Fruit fly (Drosophila melanogaster) whole organism, embryonic: ENCODE data around the gene Svil.

Experiments
- Aef1 ChIP-seq: fragments of 200-800 bp; sonication (Bioruptor generic); IDR thresholded peaks from 3 replicates; pipeline ENCODE4 v1.3.6; 2022; ENCODE audit warnings: missing biosample characterization, missing genetic modification characterization
- Asciz ChIP-seq: fragments of 200-800 bp; sonication (Bioruptor generic); optimal IDR thresholded peaks from 2 replicates; lab custom pipeline; 2017; ENCODE audit warnings: missing biosample characterization, mild to moderate bottlenecking, missing genetic modification characterization, missing genetic modification reagents
- Bteb2 ChIP-seq: fragments of 200-800 bp; sonication (Bioruptor generic); optimal IDR thresholded peaks from 2 replicates; lab custom pipeline; 2016; ENCODE audit warnings: missing biosample characterization, missing genetic modification characterization
- CG10543 ChIP-seq: fragments of 200-800 bp; sonication (Bioruptor generic); optimal IDR thresholded peaks from 3 replicates; lab custom pipeline; 2017; ENCODE audit warnings: missing biosample characterization, mild to moderate bottlenecking, missing genetic modification characterization, moderate library complexity
- CG11247 ChIP-seq: fragments of 200-800 bp; sonication (Bioruptor generic); IDR thresholded peaks from 2 replicates; pipeline ENCODE4 v1.3.6; 2022; ENCODE audit warnings: missing biosample characterization, missing genetic modification characterization
- CG11695 ChIP-seq: fragments of 200-800 bp; sonication (Bioruptor generic); IDR thresholded peaks from 3 replicates; pipeline ENCODE4 v1.3.6; 2022; ENCODE audit warnings: missing biosample characterization, missing genetic modification characterization
- CG12744 ChIP-seq: fragments of 200-800 bp; sonication (Bioruptor generic); optimal IDR thresholded peaks from 2 replicates; lab custom pipeline; 2016; ENCODE audit warnings: missing biosample characterization, missing genetic modification characterization
- CG13894 ChIP-seq: fragments of 200-800 bp; sonication (Bioruptor generic); optimal IDR thresholded peaks from 3 replicates; lab custom pipeline; 2018; ENCODE audit warnings: missing biosample characterization, mild to moderate bottlenecking, missing genetic modification characterization, moderate library complexity
- CG14050 ChIP-seq: fragments of 200-800 bp; sonication (Bioruptor generic); IDR thresholded peaks from 3 replicates; pipeline ENCODE4 v1.3.6; 2022; ENCODE audit warnings: missing biosample characterization, missing genetic modification characterization
- CG14667 ChIP-seq: fragments of 200-800 bp; sonication (Bioruptor generic); IDR thresholded peaks from 2 replicates; pipeline ENCODE4 v1.3.6; 2022; ENCODE audit warnings: missing biosample characterization, missing genetic modification characterization
- CG15601 ChIP-seq: fragments of 200-800 bp; sonication (Bioruptor generic); optimal IDR thresholded peaks from 3 replicates; lab custom pipeline; 2019; ENCODE audit warnings: missing biosample characterization, mild to moderate bottlenecking, missing genetic modification characterization, moderate library complexity
- CG17361 ChIP-seq: fragments of 200-800 bp; sonication (Bioruptor generic); IDR thresholded peaks from 3 replicates; pipeline ENCODE4 v1.3.6; 2022; ENCODE audit warnings: missing biosample characterization, missing genetic modification characterization
- CG17568 ChIP-seq: fragments of 200-800 bp; sonication (Bioruptor generic); optimal IDR thresholded peaks from 2 replicates; lab custom pipeline; 2018; ENCODE audit warnings: missing biosample characterization, mild to moderate bottlenecking, missing genetic modification characterization, moderate library complexity
- CG18476 ChIP-seq: fragments of 200-800 bp; sonication (Bioruptor generic); optimal IDR thresholded peaks from 2 replicates; lab custom pipeline; 2016; ENCODE audit warnings: missing biosample characterization, mild to moderate bottlenecking, missing genetic modification characterization
- CG4282 ChIP-seq: fragments of 200-800 bp; sonication (Bioruptor generic); optimal IDR thresholded peaks from 2 replicates; lab custom pipeline; 2016; ENCODE audit warnings: missing biosample characterization, missing genetic modification characterization
- CG6254 ChIP-seq: fragments of 200-800 bp; sonication (Bioruptor generic); optimal IDR thresholded peaks from 3 replicates; lab custom pipeline; 2017; ENCODE audit warnings: mild to moderate bottlenecking, missing biosample characterization, missing genetic modification reagents, missing genetic modification characterization
- CG6272 ChIP-seq: fragments of 200-800 bp; sonication (Bioruptor generic); IDR thresholded peaks from 2 replicates; pipeline ENCODE4 v1.3.6; 2022; ENCODE audit warnings: missing biosample characterization, missing genetic modification characterization
- CG8290 ChIP-seq, 3 experiments: fragments of 200-800 bp; sonication (Bioruptor generic); optimal IDR thresholded peaks; 2 replicates each; lab custom pipeline; 2016 to 2019; ENCODE audit warnings: missing biosample characterization in 3 of 3, missing genetic modification characterization in 3 of 3, mild to moderate bottlenecking in 2 of 3, moderate library complexity in 1 of 3
- CG8388 ChIP-seq: fragments of 200-800 bp; sonication (Bioruptor generic); optimal IDR thresholded peaks from 2 replicates; lab custom pipeline; 2019; ENCODE audit warnings: missing biosample characterization, mild to moderate bottlenecking, missing genetic modification characterization, moderate library complexity
- CG9817 ChIP-seq: fragments of 200-800 bp; sonication (Bioruptor generic); optimal IDR thresholded peaks from 2 replicates; lab custom pipeline; 2018; ENCODE audit warnings: missing biosample characterization, mild to moderate bottlenecking, missing genetic modification characterization, moderate library complexity
- Ets65A ChIP-seq: fragments of 200-800 bp; sonication (Bioruptor generic); peaks from one replicate; lab custom pipeline; 2016; ENCODE audit warnings: missing biosample characterization, missing genetic modification characterization
- H15 ChIP-seq: fragments of 200-800 bp; sonication (Bioruptor generic); IDR thresholded peaks from 3 replicates; pipeline ENCODE4 v1.3.6; 2022; ENCODE audit warnings: missing biosample characterization, missing genetic modification characterization
- Hr39 ChIP-seq: fragments of >200 bp; optimal IDR thresholded peaks from 2 replicates; lab custom pipeline; 2017
- Lpt ChIP-seq: fragments of >200 bp; optimal IDR thresholded peaks from 2 replicates; lab custom pipeline; 2018; ENCODE audit warnings: missing biosample characterization, missing genetic modification characterization
- Oaz ChIP-seq: fragments of 200-800 bp; sonication (Bioruptor generic); IDR thresholded peaks from 2 replicates; pipeline ENCODE4 v1.3.6; 2022; ENCODE audit warnings: missing biosample characterization, missing genetic modification characterization
- Opbp ChIP-seq: fragments of 200-800 bp; sonication (Bioruptor generic); IDR thresholded peaks from 3 replicates; pipeline ENCODE4 v1.3.6; 2022; ENCODE audit warnings: missing biosample characterization, missing genetic modification characterization; ENCODE audit not compliant: partially characterized antibody
- Spps ChIP-seq: fragments of 200-800 bp; sonication (Bioruptor generic); optimal IDR thresholded peaks from 2 replicates; lab custom pipeline; 2018; ENCODE audit warnings: missing biosample characterization, mild to moderate bottlenecking, missing genetic modification characterization
- Ssrp ChIP-seq: fragments of 200-800 bp; sonication (Bioruptor generic); optimal IDR thresholded peaks from 2 replicates; lab custom pipeline; 2018; ENCODE audit warnings: missing biosample characterization, mild to moderate bottlenecking, missing genetic modification characterization, moderate library complexity
- Tbp ChIP-seq: fragments of >200 bp; optimal IDR thresholded peaks from 2 replicates; lab custom pipeline; 2018; ENCODE audit warnings: missing biosample characterization, missing genetic modification characterization
- al ChIP-seq: fragments of 200-800 bp; sonication (Bioruptor generic); IDR thresholded peaks from 2 replicates; pipeline ENCODE4 v1.3.6; 2022; ENCODE audit warnings: missing biosample characterization, missing genetic modification characterization
- ara ChIP-seq: fragments of 200-800 bp; sonication (Bioruptor generic); IDR thresholded peaks from 2 replicates; pipeline ENCODE4 v1.3.6; 2022; ENCODE audit warnings: missing biosample characterization, missing genetic modification characterization
- ase ChIP-seq: fragments of 200-800 bp; sonication (Bioruptor generic); IDR thresholded peaks from 3 replicates; pipeline ENCODE4 v1.3.6; 2022; ENCODE audit warnings: missing biosample characterization, missing genetic modification characterization
- chif ChIP-seq, 2 experiments: fragments of 200-800 bp; sonication (Bioruptor generic); optimal IDR thresholded peaks; 3 replicates each; lab custom pipeline; 2016; ENCODE audit warnings: missing biosample characterization in 2 of 2, missing genetic modification characterization in 2 of 2
- chm ChIP-seq: fragments of 200-800 bp; sonication (Bioruptor generic); IDR thresholded peaks from 2 replicates; pipeline ENCODE4 v1.3.6; 2022; ENCODE audit warnings: missing biosample characterization, missing genetic modification characterization
- dysf ChIP-seq: fragments of 200-800 bp; sonication (Bioruptor generic); IDR thresholded peaks from 3 replicates; pipeline ENCODE4 v1.3.6; 2022; ENCODE audit warnings: missing biosample characterization, missing genetic modification characterization
- exex ChIP-seq: fragments of 200-800 bp; sonication (Bioruptor generic); optimal IDR thresholded peaks from 4 replicates; lab custom pipeline; 2018; ENCODE audit warnings: missing biosample characterization, mild to moderate bottlenecking, missing genetic modification characterization, moderate library complexity
- fd64A ChIP-seq: fragments of 200-800 bp; sonication (Bioruptor generic); optimal IDR thresholded peaks from 3 replicates; lab custom pipeline; 2018; ENCODE audit warnings: missing biosample characterization, mild to moderate bottlenecking, missing genetic modification characterization
- fru ChIP-seq: fragments of >200 bp; optimal IDR thresholded peaks from 2 replicates; lab custom pipeline; 2017
- hkb ChIP-seq, 2 experiments: fragments of 200-800 bp in 1 of 2; fragments of >200 bp in 1 of 2; sonication (Bioruptor generic) in 1 of 2; IDR thresholded peaks in 1 of 2; optimal IDR thresholded peaks in 1 of 2; 2 replicates each; pipeline versions ENCODE4 v1.3.6 to Lab custom; 2017 to 2022; ENCODE audit warnings: missing biosample characterization in 1 of 2, missing genetic modification characterization in 1 of 2
- inv ChIP-seq: fragments of 200-800 bp; sonication (Bioruptor generic); IDR thresholded peaks from 2 replicates; pipeline ENCODE4 v1.3.6; 2022; ENCODE audit warnings: missing biosample characterization, missing genetic modification characterization; ENCODE audit not compliant: partially characterized antibody
- lbe ChIP-seq: fragments of 200-800 bp; sonication (Bioruptor generic); optimal IDR thresholded peaks from 2 replicates; lab custom pipeline; 2016; ENCODE audit warnings: missing biosample characterization, mild to moderate bottlenecking, missing genetic modification characterization
- mld ChIP-seq: fragments of 200-800 bp; sonication (Bioruptor generic); IDR thresholded peaks from 3 replicates; pipeline ENCODE4 v1.3.6; 2022; ENCODE audit warnings: missing biosample characterization, missing genetic modification characterization; ENCODE audit not compliant: partially characterized antibody
- odd ChIP-seq: fragments of 200-800 bp; sonication (Bioruptor generic); optimal IDR thresholded peaks from 2 replicates; lab custom pipeline; 2017; ENCODE audit warnings: missing biosample characterization, mild to moderate bottlenecking, missing genetic modification characterization
- pb ChIP-seq: fragments of 200-800 bp; sonication (Bioruptor generic); optimal IDR thresholded peaks from 3 replicates; lab custom pipeline; 2016; ENCODE audit warnings: missing biosample characterization, missing genetic modification characterization
- row ChIP-seq: fragments of 200-800 bp; sonication (Bioruptor generic); IDR thresholded peaks from 3 replicates; pipeline ENCODE4 v1.3.6; 2022; ENCODE audit warnings: missing biosample characterization, missing genetic modification characterization
- sim ChIP-seq: fragments of 200-800 bp; sonication (Bioruptor generic); IDR thresholded peaks from 2 replicates; pipeline ENCODE4 v1.3.6; 2022; ENCODE audit warnings: missing biosample characterization, missing genetic modification characterization
- sob ChIP-seq: fragments of 200-800 bp; sonication (Bioruptor generic); IDR thresholded peaks from 2 replicates; pipeline ENCODE4 v1.3.6; 2022; ENCODE audit warnings: missing biosample characterization, missing genetic modification characterization
- sug ChIP-seq: fragments of 200-800 bp; optimal IDR thresholded peaks from 2 replicates; lab custom pipeline; 2019; ENCODE audit warnings: missing biosample characterization, mild to moderate bottlenecking, missing genetic modification characterization, moderate library complexity
- tgo ChIP-seq: fragments of 200-800 bp; sonication (Bioruptor generic); IDR thresholded peaks from 3 replicates; pipeline ENCODE4 v1.3.6; 2022; ENCODE audit warnings: missing biosample characterization, missing genetic modification characterization
- twi ChIP-seq: fragments of 200-800 bp; optimal IDR thresholded peaks from 2 replicates; lab custom pipeline; 2019; ENCODE audit warnings: missing biosample characterization, mild to moderate bottlenecking, missing genetic modification characterization, moderate library complexity
- tx ChIP-seq: fragments of 200-800 bp; sonication (Bioruptor generic); optimal IDR thresholded peaks from 2 replicates; lab custom pipeline; 2016; ENCODE audit warnings: missing biosample characterization, missing genetic modification characterization

Svil gene

dm6 chr3L:2501764-2502163 is 124.3 kb downstream of the Svil start (continued):
- TF ChIP-seq CG11247 (GFP tag; lab: Robert Waterston, UW) (peak; percentile 61; the same call in 1 of the 2 replicates), CG15601 (tag; lab: Kevin White, UChicago) (no peak), Aef1 (peak; percentile 73), sug (tag; lab: Kevin White, UChicago) (peak; percentile 38), lbe (GFP tag; lab: Kevin White, UChicago) (no peak), CG17361 (GFP tag; lab: Robert Waterston, UW) (peak; percentile 61; the same call in 2 of the 3 replicates), Ets65A (GFP tag; lab: Kevin White, UChicago) (peak; percentile 19), row (GFP tag; lab: Robert Waterston, UW) (peak; percentile 81), CG8290 (GFP tag; optimal IDR thresholded peaks at IDR 0.05; lab: Kevin White, UChicago) (no peak), CG8290 (tag; optimal IDR thresholded peaks at IDR 0.05; lab: Kevin White, UChicago) (no peak), ase (GFP tag; lab: Robert Waterston, UW) (0 out of 3 replicates have a peak, but pooled peaks have one; percentile 7), sim (no peak), CG10543 (GFP tag; lab: Kevin White, UChicago) (peak; percentile 34), CG17568 (peak; percentile 26), twi (tag; lab: Kevin White, UChicago) (no peak), CG13894 (tag; lab: Kevin White, UChicago) (peak; percentile 44), Bteb2 (GFP tag; lab: Kevin White, UChicago) (peak; percentile 72), chif (GFP tag; optimal IDR thresholded peaks at IDR 0.05; lab: Kevin White, UChicago) (peak in 1 of 2 experiments; percentile 27), CG11695 (GFP tag; lab: Robert Waterston, UW) (peak; percentile 73), fru (lab: Kevin White, UChicago) (no peak), Ssrp (tag; lab: Kevin White, UChicago) (peak; percentile 0), dysf (GFP tag; lab: Robert Waterston, UW) (peak; percentile 75), sob (GFP tag; lab: Robert Waterston, UW) (peak; percentile 69), CG14667 (GFP tag; lab: Robert Waterston, UW) (0 out of 2 replicates have a peak, but pooled peaks have one; percentile 23), chm (peak; percentile 34; the same call in 1 of the 2 replicates), fd64A (GFP tag; lab: Kevin White, UChicago) (no peak), CG14050 (GFP tag; lab: Robert Waterston, UW) (0 out of 3 replicates have a peak, but pooled peaks have one; percentile 31), tgo (peak; percentile 72), CG6254 (no peak), Hr39 (lab: Kevin White, UChicago) (no peak), CG18476 (GFP tag; lab: Kevin White, UChicago) (peak; percentile 56), inv (GFP tag; lab: Robert Waterston, UW) (no peak), Asciz (no peak), CG4282 (GFP tag; lab: Kevin White, UChicago) (no peak), Tbp (GFP tag; lab: Kevin White, UChicago) (no peak), hkb (optimal IDR thresholded peaks at IDR 0.05; lab: Kevin White, UChicago) (no peak), hkb (GFP tag; IDR thresholded peaks at IDR 0.05; lab: Robert Waterston, UW) (peak; percentile 77), H15 (GFP tag; lab: Robert Waterston, UW) (peak; percentile 6; the same call in 1 of the 3 replicates), Spps (tag; lab: Kevin White, UChicago) (no peak), Opbp (GFP tag; lab: Robert Waterston, UW) (no peak), CG9817 (tag; lab: Kevin White, UChicago) (peak; percentile 42), CG6272 (GFP tag; lab: Robert Waterston, UW) (peak; percentile 52), tx (GFP tag; lab: Kevin White, UChicago) (peak; percentile 15), al (GFP tag; lab: Robert Waterston, UW) (peak; percentile 83), exex (tag; lab: Kevin White, UChicago) (peak; percentile 95), odd (GFP tag; lab: Kevin White, UChicago) (no peak), mld (no peak), ara (GFP tag; lab: Robert Waterston, UW) (peak; percentile 28; the same call in 1 of the 2 replicates), Lpt (GFP tag; lab: Kevin White, UChicago) (no peak), pb (GFP tag; lab: Kevin White, UChicago) (no peak), CG12744 (GFP tag; lab: Kevin White, UChicago) (peak; percentile 45), Oaz (peak; percentile 27; the same call in 1 of the 2 replicates), CG8388 (GFP tag; lab: Kevin White, UChicago) (no peak)
